Worm (Caenorhabditis elegans) whole organism, L4 larva: ENCODE data around the gene idpp-11.

Source experiments
- D1046.2 ChIP-seq: fragments of 200-800 bp; sonication (Bioruptor generic); IDR thresholded peaks from 2 replicates; pipeline ENCODE4 v1.3.6; 2022; ENCODE audit warnings: missing genetic modification characterization, missing compliant biosample characterization
- F26F4.8 ChIP-seq: fragments of 200-800 bp; sonication (Bioruptor generic); conservative IDR thresholded peaks from 2 replicates; pipeline ENCODE4 v1.3.6; 2022; ENCODE audit warnings: missing genetic modification characterization, missing compliant biosample characterization
- F44E2.7 ChIP-seq: fragments of 200-800 bp; sonication (Bioruptor generic); IDR thresholded peaks from 2 replicates; pipeline ENCODE4 v2.1.2; 2022; ENCODE audit warnings: missing genetic modification characterization, missing compliant biosample characterization
- Y48G9A.11 ChIP-seq: fragments of 200-800 bp; sonication (Bioruptor generic); IDR thresholded peaks from 2 replicates; pipeline ENCODE4 v1.3.6; 2022; ENCODE audit warnings: missing genetic modification reagents, missing genetic modification characterization, missing compliant biosample characterization
- aha-1 ChIP-seq: fragments of 150-350 bp; peaks from one replicate; lab custom pipeline; 2014; ENCODE audit warnings: missing biosample characterization, missing genetic modification characterization
- attf-4 ChIP-seq: sonication (generic microtip); optimal IDR thresholded peaks from 3 replicates; lab custom pipeline; 2017; ENCODE audit warnings: missing biosample characterization, missing genetic modification characterization
- ceh-28 ChIP-seq: fragments of 150-350 bp; optimal IDR thresholded peaks from 2 replicates; lab custom pipeline; 2014; ENCODE audit warnings: missing biosample characterization, missing genetic modification reagents, missing genetic modification characterization
- ceh-32 ChIP-seq: sonication (generic microtip); optimal IDR thresholded peaks from 2 replicates; lab custom pipeline; 2016; ENCODE audit warnings: mild to moderate bottlenecking, missing genetic modification characterization, missing compliant biosample characterization; ENCODE audit not compliant: poor library complexity
- ceh-82 ChIP-seq: sonication (generic microtip); optimal IDR thresholded peaks from 2 replicates; lab custom pipeline; 2017; ENCODE audit warnings: missing biosample characterization, missing genetic modification characterization
- ces-1 ChIP-seq: fragments of 150-350 bp; sonication (generic microtip); optimal IDR thresholded peaks from 4 replicates; lab custom pipeline; 2014; ENCODE audit warnings: missing biosample characterization, missing genetic modification reagents, missing genetic modification characterization
- ctbp-1 ChIP-seq: fragments of 200-800 bp; sonication (Bioruptor generic); IDR thresholded peaks from 2 replicates; pipeline ENCODE4 v1.3.6; 2022; ENCODE audit warnings: missing genetic modification reagents, missing genetic modification characterization, missing compliant biosample characterization
- daf-12 ChIP-seq: fragments of 150-350 bp; optimal IDR thresholded peaks from 2 replicates; lab custom pipeline; 2014; ENCODE audit warnings: missing biosample characterization, missing genetic modification reagents, missing genetic modification characterization
- daf-19 ChIP-seq: fragments of 200-800 bp; sonication (Bioruptor generic); conservative IDR thresholded peaks from 2 replicates; pipeline ENCODE4 v1.3.6; 2022; ENCODE audit warnings: missing genetic modification characterization, missing compliant biosample characterization
- dmd-8 ChIP-seq: fragments of 200-800 bp; sonication (Bioruptor generic); IDR thresholded peaks from 2 replicates; pipeline ENCODE4 v1.3.6; 2022; ENCODE audit warnings: missing genetic modification characterization, missing compliant biosample characterization
- dpl-1 ChIP-seq: fragments of 150-350 bp; optimal IDR thresholded peaks from 2 replicates; lab custom pipeline; 2014; ENCODE audit warnings: missing biosample characterization, missing genetic modification reagents, missing genetic modification characterization
- egl-27 ChIP-seq: sonication (generic microtip); optimal IDR thresholded peaks from 3 replicates; lab custom pipeline; 2017; ENCODE audit warnings: missing biosample characterization, missing genetic modification reagents, missing genetic modification characterization
- fos-1 ChIP-seq: fragments of 150-350 bp; optimal IDR thresholded peaks from 2 replicates; lab custom pipeline; 2014; ENCODE audit warnings: missing biosample characterization, missing genetic modification characterization
- hif-1 ChIP-seq, 2 experiments: sonication (generic microtip); optimal IDR thresholded peaks; 2 replicates each; lab custom pipeline; 2016 to 2017; ENCODE audit warnings: missing compliant biosample characterization in 2 of 2, missing genetic modification characterization in 2 of 2, missing genetic modification reagents in 2 of 2, missing genotype in 2 of 2, mild to moderate bottlenecking in 1 of 2
- hlh-30 ChIP-seq: sonication (generic microtip); optimal IDR thresholded peaks from 2 replicates; lab custom pipeline; 2017; ENCODE audit warnings: antibody characterized with exemption, mild to moderate bottlenecking, missing genetic modification characterization, missing compliant biosample characterization; ENCODE audit not compliant: insufficient read depth
- hmg-1.1 ChIP-seq: fragments of 200-800 bp; sonication (Bioruptor generic); IDR thresholded peaks from 2 replicates; pipeline ENCODE4 v1.3.6; 2022; ENCODE audit warnings: missing genetic modification reagents, missing genetic modification characterization, missing compliant biosample characterization
- lin-1 ChIP-seq: fragments of 200-800 bp; sonication (Bioruptor generic); IDR thresholded peaks from 2 replicates; pipeline ENCODE4 v1.3.6; 2022; ENCODE audit warnings: missing genetic modification reagents, missing genetic modification characterization, missing compliant biosample characterization
- lin-13 ChIP-seq: fragments of 150-350 bp; optimal IDR thresholded peaks from 2 replicates; lab custom pipeline; 2014; ENCODE audit warnings: missing biosample characterization, missing genetic modification reagents, missing genetic modification characterization
- lin-15B ChIP-seq: fragments of 150-350 bp; sonication (generic microtip); optimal IDR thresholded peaks from 3 replicates; lab custom pipeline; 2014; ENCODE audit warnings: missing biosample characterization, missing genetic modification characterization
- lin-29 ChIP-seq: fragments of 200-800 bp; sonication (Bioruptor generic); IDR thresholded peaks from 2 replicates; pipeline ENCODE4 v1.3.6; 2022; ENCODE audit warnings: missing genetic modification reagents, missing genetic modification characterization, missing compliant biosample characterization
- lsy-2 ChIP-seq, 2 experiments: fragments of 150-350 bp in 1 of 2; sonication (generic microtip) in 1 of 2; optimal IDR thresholded peaks; 2 replicates each; lab custom pipeline; 2014 to 2017; ENCODE audit warnings: missing biosample characterization in 2 of 2, missing genetic modification characterization in 2 of 2
- madf-5 ChIP-seq, 2 experiments: fragments of 200-800 bp; sonication (Bioruptor generic); IDR thresholded peaks; 2 replicates each; pipeline ENCODE4 v1.3.6; 2022; ENCODE audit warnings: missing compliant biosample characterization in 2 of 2, missing genetic modification characterization in 2 of 2
- madf-9 ChIP-seq: fragments of 200-800 bp; sonication (Bioruptor generic); conservative IDR thresholded peaks from 2 replicates; pipeline ENCODE4 v1.3.6; 2022; ENCODE audit warnings: missing genetic modification reagents, missing genetic modification characterization, missing compliant biosample characterization
- mdl-1 ChIP-seq, 2 experiments: fragments of 150-350 bp in 1 of 2; sonication (generic microtip) in 1 of 2; optimal IDR thresholded peaks; 2 replicates each; lab custom pipeline; 2014 to 2017; ENCODE audit warnings: missing biosample characterization in 2 of 2, missing genetic modification characterization in 2 of 2
- mdt-29 ChIP-seq: fragments of 200-800 bp; sonication (Bioruptor generic); IDR thresholded peaks from 2 replicates; pipeline ENCODE4 v1.3.6; 2022; ENCODE audit warnings: missing genetic modification reagents, missing genetic modification characterization, missing compliant biosample characterization
- mes-2 ChIP-seq: sonication (generic microtip); optimal IDR thresholded peaks from 2 replicates; lab custom pipeline; 2016; ENCODE audit warnings: missing genotype, mild to moderate bottlenecking, missing genetic modification characterization, missing compliant biosample characterization; ENCODE audit not compliant: poor library complexity, severe bottlenecking
- nhr-102 ChIP-seq: sonication (generic microtip); optimal IDR thresholded peaks from 2 replicates; lab custom pipeline; 2016; ENCODE audit warnings: mild to moderate bottlenecking, missing genetic modification characterization, moderate library complexity, missing compliant biosample characterization
- nhr-11 ChIP-seq: fragments of 150-350 bp; optimal IDR thresholded peaks from 2 replicates; lab custom pipeline; 2014; ENCODE audit warnings: missing biosample characterization, missing genetic modification characterization
- nhr-111 ChIP-seq: fragments of 200-800 bp; sonication (Bioruptor generic); optimal IDR thresholded peaks from 2 replicates; lab custom pipeline; 2018; ENCODE audit warnings: mild to moderate bottlenecking, missing genetic modification characterization, missing compliant biosample characterization
- nhr-28 ChIP-seq: fragments of 150-350 bp; optimal IDR thresholded peaks from 2 replicates; lab custom pipeline; 2014; ENCODE audit warnings: missing biosample characterization, missing genetic modification characterization
- nhr-42 ChIP-seq: fragments of 200-800 bp; sonication (Bioruptor generic); IDR thresholded peaks from 2 replicates; pipeline ENCODE4 v1.3.6; 2022; ENCODE audit warnings: missing genetic modification characterization, missing compliant biosample characterization
- nhr-77 ChIP-seq: fragments of 150-350 bp; optimal IDR thresholded peaks from 2 replicates; lab custom pipeline; 2014; ENCODE audit warnings: missing biosample characterization, missing genetic modification characterization
- pha-4 ChIP-seq, 2 experiments: fragments of 150-350 bp in 1 of 2; fragments of 200-800 bp in 1 of 2; sonication (Bioruptor generic) in 1 of 2; IDR thresholded peaks in 1 of 2; optimal IDR thresholded peaks in 1 of 2; 2 replicates each; pipeline versions ENCODE4 v1.3.6 to Lab custom; 2014 to 2022; ENCODE audit warnings: missing genetic modification characterization in 2 of 2, missing genetic modification reagents in 2 of 2, missing biosample characterization in 1 of 2, missing compliant biosample characterization in 1 of 2
- pqm-1 ChIP-seq: sonication (generic microtip); optimal IDR thresholded peaks from 2 replicates; lab custom pipeline; 2017; ENCODE audit warnings: missing biosample characterization, missing genetic modification characterization
- rbr-2 ChIP-seq: sonication (generic microtip); optimal IDR thresholded peaks from 2 replicates; lab custom pipeline; 2016; ENCODE audit warnings: missing genotype, missing genetic modification characterization, missing compliant biosample characterization
- set-16 ChIP-seq: fragments of 200-800 bp; sonication (Bioruptor generic); IDR thresholded peaks from 2 replicates; pipeline ENCODE4 v1.3.6; 2022; ENCODE audit warnings: missing genetic modification reagents, missing genetic modification characterization, missing compliant biosample characterization
- skn-1 ChIP-seq: fragments of 150-350 bp; optimal IDR thresholded peaks from 2 replicates; lab custom pipeline; 2014; ENCODE audit warnings: missing biosample characterization, missing genetic modification characterization
- snpc-1.2 ChIP-seq: fragments of 200-800 bp; sonication (Bioruptor generic); IDR thresholded peaks from 2 replicates; pipeline ENCODE4 v1.3.6; 2022; ENCODE audit warnings: missing genetic modification reagents, missing genetic modification characterization, missing compliant biosample characterization
- tag-97 ChIP-seq: fragments of 200-800 bp; sonication (Bioruptor generic); IDR thresholded peaks from 2 replicates; pipeline ENCODE4 v1.3.6; 2022; ENCODE audit warnings: missing genetic modification characterization, missing compliant biosample characterization
- tra-1 ChIP-seq: fragments of 200-800 bp; sonication (Bioruptor generic); IDR thresholded peaks from 2 replicates; pipeline ENCODE4 v1.3.6; 2022; ENCODE audit warnings: missing genetic modification reagents, missing genetic modification characterization, missing compliant biosample characterization
- unc-39 ChIP-seq: sonication (generic microtip); optimal IDR thresholded peaks from 2 replicates; lab custom pipeline; 2017; ENCODE audit warnings: missing biosample characterization, missing genetic modification characterization
- zag-1 ChIP-seq: fragments of 150-350 bp; optimal IDR thresholded peaks from 2 replicates; lab custom pipeline; 2014; ENCODE audit warnings: missing biosample characterization, missing genetic modification characterization
- zfp-2 ChIP-seq: sonication (generic microtip); optimal IDR thresholded peaks from 2 replicates; lab custom pipeline; 2016; ENCODE audit warnings: mild to moderate bottlenecking, missing genetic modification characterization, missing compliant biosample characterization
- zfp-3 ChIP-seq: fragments of 200-800 bp; sonication (Bioruptor generic); conservative IDR thresholded peaks from 2 replicates; pipeline ENCODE4 v1.3.6; 2022; ENCODE audit warnings: missing genetic modification reagents, missing genetic modification characterization, missing compliant biosample characterization
- zip-11 ChIP-seq: fragments of 200-800 bp; sonication (Bioruptor generic); IDR thresholded peaks from 2 replicates; pipeline ENCODE4 v1.3.6; 2022; ENCODE audit warnings: missing genetic modification characterization, missing compliant biosample characterization
- zip-2 ChIP-seq: fragments of 150-350 bp; optimal IDR thresholded peaks from 2 replicates; lab custom pipeline; 2014; ENCODE audit warnings: missing biosample characterization, missing genetic modification characterization
- ztf-11 ChIP-seq: fragments of 150-350 bp; optimal IDR thresholded peaks from 2 replicates; lab custom pipeline; 2014; ENCODE audit warnings: missing biosample characterization, missing genetic modification characterization

idpp-11 gene

DNA sequence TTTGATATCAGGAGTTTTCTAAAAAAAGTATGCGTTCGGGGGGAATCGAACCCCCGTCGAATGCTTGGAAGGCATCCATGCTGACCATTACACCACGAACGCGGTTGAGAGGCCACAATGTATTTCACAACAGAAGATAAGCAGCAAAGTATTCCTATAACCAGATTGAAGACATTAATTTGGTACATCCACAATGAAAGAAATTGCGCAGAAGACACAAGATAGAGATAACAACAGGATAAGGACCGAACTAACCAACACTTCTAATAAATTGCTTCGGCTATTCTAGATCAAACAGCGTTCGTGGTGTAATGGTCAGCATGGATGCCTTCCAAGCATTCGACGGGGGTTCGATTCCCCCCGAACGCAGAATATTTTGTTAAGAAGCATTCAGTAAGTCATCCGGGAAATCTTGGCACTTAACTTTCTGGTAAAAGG lies 48.0 kb upstream of the idpp-11 start (continued):
- TF ChIP-seq mdl-1 (tag; optimal IDR thresholded peaks at IDR 0.05; lab: Kevin White, UChicago) (no peak), unc-39 (no peak), nhr-11 (tag; lab: Kevin White, UChicago) (peak; percentile 16), fos-1 (tag; lab: Kevin White, UChicago) (no peak), F44E2.7 (GFP tag; lab: Robert Waterston, UW) (no peak), nhr-42 (GFP tag; lab: Robert Waterston, UW) (peak; percentile 43; the same call in 1 of the 2 replicates), madf-5 (GFP tag; IDR thresholded peaks at IDR 0.05; lab: Robert Waterston, UW) (peak in 1 of 2 experiments; percentile 64; a peak in 1 of 4 replicates), hlh-30 (tag; lab: Kevin White, UChicago) (peak; percentile 48), mes-2 (tag; lab: Kevin White, UChicago) (peak; percentile 46), skn-1 (tag; lab: Kevin White, UChicago) (no peak), zfp-2 (peak; percentile 25), daf-19 (GFP tag; lab: Robert Waterston, UW) (peak; percentile 36; the same call in 1 of the 2 replicates), nhr-111 (GFP tag; lab: Kevin White, UChicago) (no peak), ces-1 (GFP tag; lab: Kevin White, UChicago) (no peak), ceh-32 (tag; lab: Kevin White, UChicago) (no peak), lin-1 (0 out of 2 replicates have a peak, but pooled peaks have one; percentile 32), hmg-1.1 (GFP tag; lab: Robert Waterston, UW) (peak; percentile 80), ceh-82 (tag; lab: Kevin White, UChicago) (no peak), lsy-2 (tag; optimal IDR thresholded peaks at IDR 0.05; lab: Kevin White, UChicago) (peak in 1 of 2 experiments; percentile 47), zip-11 (GFP tag; lab: Robert Waterston, UW) (no peak), tag-97 (GFP tag; lab: Robert Waterston, UW) (no peak), Y48G9A.11 (GFP tag; lab: Robert Waterston, UW) (peak; percentile 73; the same call in 1 of the 2 replicates), ceh-28 (tag; lab: Kevin White, UChicago) (no peak), rbr-2 (tag; lab: Kevin White, UChicago) (peak; percentile 45), D1046.2 (no peak), attf-4 (tag; lab: Kevin White, UChicago) (no peak), ztf-11 (tag; lab: Kevin White, UChicago) (no peak), hif-1 (tag; optimal IDR thresholded peaks at IDR 0.05; lab: Kevin White, UChicago) (peak in 1 of 2 experiments; percentile 1), dpl-1 (peak; percentile 26), pha-4 (GFP tag; IDR thresholded peaks at IDR 0.05; lab: Robert Waterston, UW) (peak; percentile 79), pha-4 (tag; optimal IDR thresholded peaks at IDR 0.05; lab: Kevin White, UChicago) (no peak), lin-13 (no peak), egl-27 (tag; lab: Kevin White, UChicago) (no peak), daf-12 (no peak), madf-9 (GFP tag; lab: Robert Waterston, UW) (peak; percentile 31; the same call in 1 of the 2 replicates), tra-1 (GFP tag; lab: Robert Waterston, UW) (no peak), snpc-1.2 (GFP tag; lab: Robert Waterston, UW) (peak; percentile 89), set-16 (GFP tag; lab: Robert Waterston, UW) (no peak), nhr-77 (tag; lab: Kevin White, UChicago) (peak; percentile 41), F26F4.8 (GFP tag; lab: Robert Waterston, UW) (peak; percentile 65; the same call in 1 of the 2 replicates), zag-1 (no peak), pqm-1 (tag; lab: Kevin White, UChicago) (no peak), dmd-8 (GFP tag; lab: Robert Waterston, UW) (peak; percentile 83), nhr-28 (tag; lab: Kevin White, UChicago) (peak; percentile 30), lin-15B (tag; lab: Kevin White, UChicago) (no peak), lin-29 (no peak), zip-2 (no peak), nhr-102 (peak; percentile 75), aha-1 (no peak), zfp-3 (0 out of 2 replicates have a peak, but pooled peaks have one; percentile 25), mdt-29 (GFP tag; lab: Robert Waterston, UW) (no peak), ctbp-1 (peak; percentile 83)
